Worm (Caenorhabditis elegans): Measurements from ENCODE around the gene M60.4.

M60.4 gene

ce11 chrX:8261125-8261684 lies 25.1 kb upstream of the M60.4 start, which contains the start of gene M60.7:
TSS of gene M60.7 (minus strand) at chrX:8261175.
- TF ChIP-seq ztf-23 (GFP tag; IDR thresholded peaks at IDR 0.05) (no peak), ref-1 (GFP tag; conservative IDR thresholded peaks at IDR 0.05) (no peak), klf-2 (GFP tag; conservative IDR thresholded peaks at IDR 0.05) (no peak), med-1 (GFP tag; optimal IDR thresholded peaks at IDR 0.05; ENCODE audit: insufficient read depth) (no peak), cog-1 (tag; optimal IDR thresholded peaks at IDR 0.05) (no peak), T22C8.4 (GFP tag; IDR thresholded peaks at IDR 0.05) (no peak), ztf-29 (GFP tag; IDR thresholded peaks at IDR 0.05) (no peak), tab-1 (GFP tag; IDR thresholded peaks at IDR 0.05) (no peak), flt-1 (GFP tag; IDR thresholded peaks at IDR 0.05) (no peak)

- TF ChIP-seq ztf-29 (GFP tag; IDR thresholded peaks at IDR 0.05) (no peak), flt-1 (GFP tag; IDR thresholded peaks at IDR 0.05) (no peak), ztf-23 (GFP tag; IDR thresholded peaks at IDR 0.05) (no peak), cog-1 (tag; optimal IDR thresholded peaks at IDR 0.05) (no peak), tab-1 (GFP tag; IDR thresholded peaks at IDR 0.05) (no peak), klf-2 (GFP tag; conservative IDR thresholded peaks at IDR 0.05) (no peak), ref-1 (GFP tag; conservative IDR thresholded peaks at IDR 0.05) (no peak), med-1 (GFP tag; optimal IDR thresholded peaks at IDR 0.05; ENCODE audit: insufficient read depth) (no peak), T22C8.4 (GFP tag; IDR thresholded peaks at IDR 0.05) (no peak)
Measured at ce11 chrX:8257687-8258086, 21.6 kb upstream of the M60.4 start.

ce11 chrX:8255433-8255832 lies 19.3 kb upstream of the M60.4 start:
- TF ChIP-seq med-1 (GFP tag; optimal IDR thresholded peaks at IDR 0.05; ENCODE audit: insufficient read depth), result no peak
- no peak for TF ChIP-seq ztf-29 (GFP tag; IDR thresholded peaks at IDR 0.05)
- no peak for TF ChIP-seq ztf-23 (GFP tag; IDR thresholded peaks at IDR 0.05)
- TF ChIP-seq ref-1 (GFP tag; conservative IDR thresholded peaks at IDR 0.05), result no peak
- TF ChIP-seq tab-1 (GFP tag; IDR thresholded peaks at IDR 0.05), result no peak
- TF ChIP-seq flt-1 (GFP tag; IDR thresholded peaks at IDR 0.05), result no peak
- TF ChIP-seq cog-1 (tag; optimal IDR thresholded peaks at IDR 0.05), result no peak
- no peak for TF ChIP-seq T22C8.4 (GFP tag; IDR thresholded peaks at IDR 0.05)
- TF ChIP-seq klf-2 (GFP tag; conservative IDR thresholded peaks at IDR 0.05), result no peak

ce11 chrX:8252293-8252692 lies 16.2 kb upstream of the M60.4 start, which contains the start of gene M60.6:
TSS of gene M60.6 (minus strand) at chrX:8252458.
- no peak for TF ChIP-seq ref-1 (GFP tag; conservative IDR thresholded peaks at IDR 0.05)
- no peak for TF ChIP-seq med-1 (GFP tag; optimal IDR thresholded peaks at IDR 0.05; ENCODE audit: insufficient read depth)
- TF ChIP-seq ztf-23 (GFP tag; IDR thresholded peaks at IDR 0.05), result no peak
- TF ChIP-seq klf-2 (GFP tag; conservative IDR thresholded peaks at IDR 0.05), result no peak
- TF ChIP-seq ztf-29 (GFP tag; IDR thresholded peaks at IDR 0.05), result no peak
- no peak for TF ChIP-seq cog-1 (tag; optimal IDR thresholded peaks at IDR 0.05)
- no peak for TF ChIP-seq tab-1 (GFP tag; IDR thresholded peaks at IDR 0.05)

ce11 chrX:8247088-8247487 lies 11.0 kb upstream of the M60.4 start:
- TF ChIP-seq cog-1 (tag; optimal IDR thresholded peaks at IDR 0.05) (no peak), T22C8.4 (GFP tag; IDR thresholded peaks at IDR 0.05) (no peak), tab-1 (GFP tag; IDR thresholded peaks at IDR 0.05) (no peak), klf-2 (GFP tag; conservative IDR thresholded peaks at IDR 0.05) (no peak), flt-1 (GFP tag; IDR thresholded peaks at IDR 0.05) (no peak), med-1 (GFP tag; optimal IDR thresholded peaks at IDR 0.05; ENCODE audit: insufficient read depth) (no peak), ztf-23 (GFP tag; IDR thresholded peaks at IDR 0.05) (no peak), ztf-29 (GFP tag; IDR thresholded peaks at IDR 0.05) (no peak), ref-1 (GFP tag; conservative IDR thresholded peaks at IDR 0.05) (no peak)

ce11 chrX:8246126-8246525 lies 10.0 kb upstream of the M60.4 start, which contains the start of gene kqt-2:
TSS of gene kqt-2 (minus strand) at chrX:8246369.
- TF ChIP-seq klf-2 (GFP tag; conservative IDR thresholded peaks at IDR 0.05) (no peak), med-1 (GFP tag; optimal IDR thresholded peaks at IDR 0.05; ENCODE audit: insufficient read depth) (no peak), ref-1 (GFP tag; conservative IDR thresholded peaks at IDR 0.05) (no peak), ztf-29 (GFP tag; IDR thresholded peaks at IDR 0.05) (no peak)

ce11 chrX:8243116-8243515 lies 7.0 kb upstream of the M60.4 start:
- TF ChIP-seq ref-1 (GFP tag; conservative IDR thresholded peaks at IDR 0.05), result no peak
- no peak for TF ChIP-seq cog-1 (tag; optimal IDR thresholded peaks at IDR 0.05)
- no peak for TF ChIP-seq med-1 (GFP tag; optimal IDR thresholded peaks at IDR 0.05; ENCODE audit: insufficient read depth)
- TF ChIP-seq ztf-29 (GFP tag; IDR thresholded peaks at IDR 0.05), result no peak
- no peak for TF ChIP-seq flt-1 (GFP tag; IDR thresholded peaks at IDR 0.05)
- TF ChIP-seq ztf-23 (GFP tag; IDR thresholded peaks at IDR 0.05), result no peak
- TF ChIP-seq klf-2 (GFP tag; conservative IDR thresholded peaks at IDR 0.05), result no peak
- TF ChIP-seq tab-1 (GFP tag; IDR thresholded peaks at IDR 0.05), result no peak

DNA sequence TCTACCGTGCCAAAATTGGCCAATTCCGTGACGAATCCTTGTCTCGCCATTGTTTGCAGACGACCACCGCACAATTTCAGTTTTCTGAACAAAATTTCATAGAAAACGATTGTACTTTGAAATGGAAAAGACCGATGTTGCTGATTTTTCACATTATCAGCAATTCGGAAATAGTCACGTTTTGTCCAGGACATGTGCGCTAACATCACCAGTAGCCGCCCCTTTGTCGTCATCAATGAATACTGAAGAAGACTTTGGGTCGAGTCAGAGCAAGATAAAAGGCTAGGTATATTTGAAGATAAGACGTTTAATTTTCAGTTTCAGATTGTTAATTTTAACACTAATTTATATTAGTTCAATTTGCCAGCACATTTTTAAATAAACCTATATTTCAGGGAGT lies 5.8 kb upstream of the M60.4 start, which contains the start of gene endu-2:
TSS of gene endu-2 (plus strand) at position 396 of the 400 bp plus-strand sequence.
- TF ChIP-seq flt-1 (GFP tag; IDR thresholded peaks at IDR 0.05), result no peak
- TF ChIP-seq ztf-29 (GFP tag; IDR thresholded peaks at IDR 0.05), result no peak
- TF ChIP-seq ztf-23 (GFP tag; IDR thresholded peaks at IDR 0.05), result no peak

ce11 chrX:8238639-8239055 lies 2.5 kb upstream of the M60.4 start:
- no peak for TF ChIP-seq klf-2 (GFP tag; conservative IDR thresholded peaks at IDR 0.05)
- TF ChIP-seq T22C8.4 (GFP tag; IDR thresholded peaks at IDR 0.05), result no peak
- TF ChIP-seq ztf-29 (GFP tag; IDR thresholded peaks at IDR 0.05), result no peak
- TF ChIP-seq flt-1 (GFP tag; IDR thresholded peaks at IDR 0.05), result no peak
- no peak for TF ChIP-seq med-1 (GFP tag; optimal IDR thresholded peaks at IDR 0.05; ENCODE audit: insufficient read depth)
- no peak for TF ChIP-seq ref-1 (GFP tag; conservative IDR thresholded peaks at IDR 0.05)
- TF ChIP-seq ztf-23 (GFP tag; IDR thresholded peaks at IDR 0.05), result no peak
- no peak for TF ChIP-seq cog-1 (tag; optimal IDR thresholded peaks at IDR 0.05)
- TF ChIP-seq tab-1 (GFP tag; IDR thresholded peaks at IDR 0.05), result no peak

- no peak for TF ChIP-seq klf-2 (GFP tag; conservative IDR thresholded peaks at IDR 0.05)
- TF ChIP-seq T22C8.4 (GFP tag; IDR thresholded peaks at IDR 0.05), result no peak
- no peak for TF ChIP-seq ztf-23 (GFP tag; IDR thresholded peaks at IDR 0.05)
- TF ChIP-seq med-1 (GFP tag; optimal IDR thresholded peaks at IDR 0.05; ENCODE audit: insufficient read depth), result no peak
- TF ChIP-seq tab-1 (GFP tag; IDR thresholded peaks at IDR 0.05), result no peak
- TF ChIP-seq ref-1 (GFP tag; conservative IDR thresholded peaks at IDR 0.05), result no peak
- TF ChIP-seq ztf-29 (GFP tag; IDR thresholded peaks at IDR 0.05), result no peak
- TF ChIP-seq flt-1 (GFP tag; IDR thresholded peaks at IDR 0.05), result no peak
- TF ChIP-seq cog-1 (tag; optimal IDR thresholded peaks at IDR 0.05), result no peak
Measured at ce11 chrX:8236515-8236914, 401 bp upstream of the M60.4 start.
